Fruit fly (Drosophila melanogaster) whole organism, prepupa: ENCODE measurements around the gene IntS9.

Source experiments
- CG11294 ChIP-seq: fragments of 200-800 bp; sonication (Bioruptor generic); IDR thresholded peaks from 2 replicates; pipeline ENCODE4 v1.3.6; 2022; ENCODE audit warnings: missing biosample characterization, missing genetic modification characterization
- CG15336 ChIP-seq: fragments of 200-800 bp; sonication (Bioruptor generic); IDR thresholded peaks from 2 replicates; pipeline ENCODE4 v1.3.6; 2022; ENCODE audit warnings: missing biosample characterization, missing genetic modification characterization
- CG1621 ChIP-seq: fragments of 200-800 bp; sonication (Bioruptor generic); optimal IDR thresholded peaks from 3 replicates; lab custom pipeline; 2018; ENCODE audit warnings: missing biosample characterization, mild to moderate bottlenecking, missing genetic modification characterization
- CG16779 ChIP-seq: fragments of 200-800 bp; sonication (Bioruptor generic); optimal IDR thresholded peaks from 3 replicates; lab custom pipeline; 2017; ENCODE audit warnings: missing biosample characterization, mild to moderate bottlenecking, missing genetic modification characterization
- CG3032 ChIP-seq: fragments of 200-800 bp; optimal IDR thresholded peaks from 2 replicates; lab custom pipeline; 2019; ENCODE audit warnings: missing biosample characterization, mild to moderate bottlenecking, missing genetic modification characterization, moderate library complexity
- CG32006 ChIP-seq: fragments of 200-800 bp; sonication (Bioruptor generic); optimal IDR thresholded peaks from 3 replicates; lab custom pipeline; 2017; ENCODE audit warnings: missing biosample characterization, mild to moderate bottlenecking, missing genetic modification characterization
- CG34406 ChIP-seq: fragments of 200-800 bp; sonication (Bioruptor generic); optimal IDR thresholded peaks from 3 replicates; lab custom pipeline; 2016; ENCODE audit warnings: missing biosample characterization, missing genetic modification characterization
- CG4318 ChIP-seq: fragments of 200-800 bp; sonication (Bioruptor generic); optimal IDR thresholded peaks from 3 replicates; lab custom pipeline; 2017; ENCODE audit warnings: missing biosample characterization, mild to moderate bottlenecking, missing genetic modification characterization
- CG6163 ChIP-seq: fragments of 200-800 bp; sonication (Bioruptor generic); IDR thresholded peaks from 3 replicates; pipeline ENCODE4 v1.3.6; 2022; ENCODE audit warnings: missing biosample characterization, missing genetic modification characterization
- CG6276 ChIP-seq: fragments of 200-800 bp; sonication (Bioruptor generic); optimal IDR thresholded peaks from 2 replicates; lab custom pipeline; 2017; ENCODE audit warnings: missing biosample characterization, mild to moderate bottlenecking, missing genetic modification characterization
- CG6792 ChIP-seq: fragments of 200-800 bp; sonication (Bioruptor generic); optimal IDR thresholded peaks from 3 replicates; lab custom pipeline; 2016; ENCODE audit warnings: missing biosample characterization, missing genetic modification characterization
- CG6808 ChIP-seq: fragments of 200-800 bp; sonication (Bioruptor generic); optimal IDR thresholded peaks from 3 replicates; lab custom pipeline; 2017; ENCODE audit warnings: missing biosample characterization, missing genetic modification characterization, mild to moderate bottlenecking, moderate library complexity, missing genetic modification reagents
- CG6854 ChIP-seq: fragments of 200-800 bp; sonication (Bioruptor generic); optimal IDR thresholded peaks from 2 replicates; lab custom pipeline; 2017; ENCODE audit warnings: missing biosample characterization, mild to moderate bottlenecking, missing genetic modification characterization
- CG7368 ChIP-seq: fragments of 200-800 bp; sonication (Bioruptor generic); optimal IDR thresholded peaks from 3 replicates; lab custom pipeline; 2016; ENCODE audit warnings: missing biosample characterization, missing genetic modification characterization
- CG8119 ChIP-seq: fragments of 200-800 bp; sonication (Bioruptor generic); IDR thresholded peaks from 3 replicates; pipeline ENCODE4 v1.3.6; 2022; ENCODE audit warnings: missing biosample characterization, missing genetic modification characterization
- CG8319 ChIP-seq: fragments of 200-800 bp; sonication (Bioruptor generic); optimal IDR thresholded peaks from 3 replicates; lab custom pipeline; 2016; ENCODE audit warnings: missing biosample characterization, missing genetic modification characterization
- CG8632 ChIP-seq: fragments of 200-800 bp; sonication (Bioruptor generic); optimal IDR thresholded peaks from 3 replicates; lab custom pipeline; 2016; ENCODE audit warnings: missing biosample characterization, missing genetic modification characterization
- CG9139 ChIP-seq: fragments of 200-800 bp; sonication (Bioruptor generic); optimal IDR thresholded peaks from 3 replicates; lab custom pipeline; 2017; ENCODE audit warnings: missing biosample characterization, mild to moderate bottlenecking, missing genetic modification characterization
- Eip75B ChIP-seq: fragments of 200-800 bp; sonication (Bioruptor generic); optimal IDR thresholded peaks from 3 replicates; lab custom pipeline; 2016; ENCODE audit warnings: missing biosample characterization, missing genetic modification characterization
- Eip78C ChIP-seq: fragments of 200-800 bp; sonication (Bioruptor generic); peaks from one replicate; lab custom pipeline; 2016; ENCODE audit warnings: missing biosample characterization, missing genetic modification characterization
- Eip93F ChIP-seq: fragments of 200-800 bp; sonication (Bioruptor generic); optimal IDR thresholded peaks from 2 replicates; lab custom pipeline; 2016; ENCODE audit warnings: missing biosample characterization, mild to moderate bottlenecking, missing genetic modification characterization
- Hr38 ChIP-seq: sonication (Bioruptor generic); optimal IDR thresholded peaks from 2 replicates; lab custom pipeline; 2016; ENCODE audit warnings: missing biosample characterization, missing genetic modification characterization
- Hr39 ChIP-seq: fragments of 200-800 bp; sonication (Bioruptor generic); optimal IDR thresholded peaks from 2 replicates; lab custom pipeline; 2016; ENCODE audit warnings: missing biosample characterization, missing genetic modification characterization
- Hr4 ChIP-seq: fragments of 200-800 bp; sonication (Bioruptor generic); optimal IDR thresholded peaks from 3 replicates; lab custom pipeline; 2016; ENCODE audit warnings: missing biosample characterization, missing genetic modification characterization
- Met ChIP-seq: fragments of 200-800 bp; sonication (Bioruptor generic); optimal IDR thresholded peaks from 3 replicates; lab custom pipeline; 2016; ENCODE audit warnings: missing biosample characterization, missing genetic modification characterization
- Sox102F ChIP-seq: fragments of 200-800 bp; sonication (Bioruptor generic); optimal IDR thresholded peaks from 2 replicates; lab custom pipeline; 2016; ENCODE audit warnings: missing biosample characterization, mild to moderate bottlenecking, missing genetic modification characterization
- Sox14 ChIP-seq: fragments of 200-800 bp; sonication (Bioruptor generic); optimal IDR thresholded peaks from 3 replicates; lab custom pipeline; 2016; ENCODE audit warnings: missing biosample characterization, missing genetic modification characterization
- Sox15 ChIP-seq: fragments of 200-800 bp; sonication (Bioruptor generic); optimal IDR thresholded peaks from 3 replicates; lab custom pipeline; 2016; ENCODE audit warnings: missing biosample characterization, missing genetic modification characterization
- achi ChIP-seq: fragments of 200-800 bp; sonication (Bioruptor generic); optimal IDR thresholded peaks from 3 replicates; lab custom pipeline; 2016; ENCODE audit warnings: missing biosample characterization, missing genetic modification characterization
- cyc ChIP-seq: fragments of 200-800 bp; sonication (Bioruptor generic); optimal IDR thresholded peaks from 3 replicates; lab custom pipeline; 2016; ENCODE audit warnings: missing biosample characterization, missing genetic modification characterization
- dac ChIP-seq: fragments of 200-800 bp; sonication (Bioruptor generic); optimal IDR thresholded peaks from 2 replicates; lab custom pipeline; 2017; ENCODE audit warnings: missing biosample characterization, mild to moderate bottlenecking, missing genetic modification characterization
- eg ChIP-seq: fragments of 200-800 bp; sonication (Bioruptor generic); IDR thresholded peaks from 3 replicates; pipeline ENCODE4 v1.3.6; 2022; ENCODE audit warnings: missing biosample characterization, missing genetic modification characterization
- esn ChIP-seq: fragments of 200-800 bp; sonication (Bioruptor generic); optimal IDR thresholded peaks from 2 replicates; lab custom pipeline; 2016; ENCODE audit warnings: missing biosample characterization, mild to moderate bottlenecking, missing genetic modification characterization, moderate library complexity
- fkh ChIP-seq: fragments of 200-800 bp; sonication (Bioruptor generic); optimal IDR thresholded peaks from 3 replicates; lab custom pipeline; 2017; ENCODE audit warnings: missing biosample characterization, mild to moderate bottlenecking, missing genetic modification characterization, moderate library complexity
- lz ChIP-seq: fragments of 200-800 bp; sonication (Bioruptor generic); optimal IDR thresholded peaks from 3 replicates; lab custom pipeline; 2016; ENCODE audit warnings: missing biosample characterization, missing genetic modification characterization
- salr ChIP-seq, 2 experiments: fragments of 200-800 bp; sonication (Bioruptor generic); optimal IDR thresholded peaks; 3 replicates each; lab custom pipeline; 2016 to 2018; ENCODE audit warnings: missing biosample characterization in 2 of 2, missing genetic modification characterization in 2 of 2, mild to moderate bottlenecking in 1 of 2
- spab ChIP-seq: fragments of 200-800 bp; sonication (Bioruptor generic); optimal IDR thresholded peaks from 2 replicates; lab custom pipeline; 2017; ENCODE audit warnings: missing biosample characterization, mild to moderate bottlenecking, missing genetic modification characterization, missing genetic modification reagents
- svp ChIP-seq: fragments of 200-800 bp; sonication (Bioruptor generic); peaks from one replicate; lab custom pipeline; 2016; ENCODE audit warnings: missing biosample characterization, missing genetic modification characterization
- topi ChIP-seq: fragments of 200-800 bp; sonication (Bioruptor generic); optimal IDR thresholded peaks from 3 replicates; lab custom pipeline; 2016; ENCODE audit warnings: missing biosample characterization, missing genetic modification characterization

The IntS9 gene

dm6 chr3L:16090330-16090803, 15.1 kb downstream of the IntS9 start, which contains the start of the genes CG5235 and ClC-c:
TSS of gene CG5235 (minus strand) at chr3L:16090392.
TSS of gene ClC-c (plus strand) at chr3L:16090454.
- peak; percentile 53 for TF ChIP-seq CG6854 (GFP tag; lab: Kevin White, UChicago)
- peak; percentile 34 for TF ChIP-seq Sox14 (GFP tag; lab: Kevin White, UChicago)
- TF ChIP-seq eg (GFP tag; lab: Robert Waterston, UW) = no peak
- TF ChIP-seq esn (GFP tag; lab: Kevin White, UChicago) = peak; percentile 5
- TF ChIP-seq fkh (GFP tag; lab: Kevin White, UChicago) = peak; percentile 69
- TF ChIP-seq, all 60 proteins: peak for 4

dm6 chr3L:16087323-16087816, 18.1 kb downstream of the IntS9 start, which contains the start of gene Tasp1:
TSS of gene Tasp1 (minus strand) at chr3L:16087525.
- TF ChIP-seq Hr4 (GFP tag; lab: Kevin White, UChicago) = no peak
- TF ChIP-seq CG8632 = no peak
- no peak for TF ChIP-seq CG8119
- peak; percentile 100 for TF ChIP-seq CG1621 (tag; lab: Kevin White, UChicago)
- TF ChIP-seq achi (GFP tag; lab: Kevin White, UChicago) = no peak
- no peak for TF ChIP-seq CG32006 (GFP tag; lab: Kevin White, UChicago)
- TF ChIP-seq esn (GFP tag; lab: Kevin White, UChicago) = peak; percentile 55
- TF ChIP-seq topi (GFP tag; lab: Kevin White, UChicago) = no peak
- TF ChIP-seq svp (GFP tag; lab: Kevin White, UChicago) = no peak
- TF ChIP-seq dac (GFP tag; lab: Kevin White, UChicago) = no peak
- TF ChIP-seq CG6163 (GFP tag; lab: Robert Waterston, UW) = no peak
- TF ChIP-seq CG3032 (tag; lab: Kevin White, UChicago) = peak; percentile 56
- no peak for TF ChIP-seq spab (GFP tag; lab: Kevin White, UChicago)
- TF ChIP-seq Met = no peak
- no peak for TF ChIP-seq Eip93F
- TF ChIP-seq Sox14 (GFP tag; lab: Kevin White, UChicago) = no peak
- no peak for TF ChIP-seq eg (GFP tag; lab: Robert Waterston, UW)
- TF ChIP-seq cyc (GFP tag; lab: Kevin White, UChicago) = peak; percentile 22
- TF ChIP-seq CG34406 (GFP tag; lab: Kevin White, UChicago) = no peak
- no peak for TF ChIP-seq CG4318 (GFP tag; lab: Kevin White, UChicago)
- TF ChIP-seq CG16779 = no peak
- TF ChIP-seq CG8319 (GFP tag; lab: Kevin White, UChicago) = no peak
- TF ChIP-seq CG6276 (GFP tag; lab: Kevin White, UChicago) = no peak
- TF ChIP-seq CG6792 (GFP tag; lab: Kevin White, UChicago) = no peak
- TF ChIP-seq Hr38 (GFP tag; lab: Kevin White, UChicago) = no peak
- peak; percentile 62 for TF ChIP-seq CG15336 (GFP tag; lab: Robert Waterston, UW)
- TF ChIP-seq Hr39 (GFP tag; lab: Kevin White, UChicago) = no peak
- TF ChIP-seq Eip75B (GFP tag; lab: Kevin White, UChicago) = no peak
- TF ChIP-seq, all 60 proteins: peak for 5

dm6 chr3L:16083693-16084092, 21.7 kb downstream of the IntS9 start, which contains the start of gene CG13075:
TSS of gene CG13075 (plus strand) at chr3L:16083993.
- TF ChIP-seq CG6163 (GFP tag; lab: Robert Waterston, UW) (no peak), lz (GFP tag; lab: Kevin White, UChicago) (no peak), Sox102F (no peak), CG34406 (GFP tag; lab: Kevin White, UChicago) (no peak), salr (GFP tag; optimal IDR thresholded peaks at IDR 0.05; lab: Kevin White, UChicago) (no peak)

dm6 chr3L:16082251-16082650, 23.2 kb downstream of the IntS9 start, which contains the start of gene CG33258:
TSS of gene CG33258 (plus strand) at chr3L:16082551.
- TF ChIP-seq Eip93F (no peak), CG15336 (GFP tag; lab: Robert Waterston, UW) (no peak), CG1621 (tag; lab: Kevin White, UChicago) (no peak), CG6792 (GFP tag; lab: Kevin White, UChicago) (no peak), CG6163 (GFP tag; lab: Robert Waterston, UW) (no peak), CG9139 (no peak), lz (GFP tag; lab: Kevin White, UChicago) (no peak), CG7368 (no peak), Eip78C (GFP tag; lab: Kevin White, UChicago) (no peak), Sox15 (GFP tag; lab: Kevin White, UChicago) (no peak), fkh (GFP tag; lab: Kevin White, UChicago) (no peak), dac (GFP tag; lab: Kevin White, UChicago) (no peak), CG6808 (no peak), CG11294 (GFP tag; lab: Robert Waterston, UW) (no peak), CG3032 (tag; lab: Kevin White, UChicago) (no peak)
- TF ChIP-seq, all 60 proteins: peak for 0
